Worm (Caenorhabditis elegans) whole organism, L4 larva: ENCODE measurements around the gene inf-1.

Experiments
- F26F4.8 ChIP-seq: fragments of 200-800 bp; sonication (Bioruptor generic); conservative IDR thresholded peaks from 2 replicates; pipeline ENCODE4 v1.3.6; 2022; ENCODE audit warnings: missing genetic modification characterization, missing compliant biosample characterization
- F44E2.7 ChIP-seq: fragments of 200-800 bp; sonication (Bioruptor generic); IDR thresholded peaks from 2 replicates; pipeline ENCODE4 v2.1.2; 2022; ENCODE audit warnings: missing genetic modification characterization, missing compliant biosample characterization
- F49E8.2 ChIP-seq: sonication (generic microtip); optimal IDR thresholded peaks from 2 replicates; lab custom pipeline; 2016; ENCODE audit warnings: missing compliant biosample characterization, mild to moderate bottlenecking, missing genetic modification characterization, borderline replicate concordance
- T26A8.4 ChIP-seq: fragments of 200-800 bp; sonication (Bioruptor generic); IDR thresholded peaks from 2 replicates; pipeline ENCODE4 v1.3.6; 2022; ENCODE audit warnings: missing genetic modification characterization, missing compliant biosample characterization
- Y48G9A.11 ChIP-seq: fragments of 200-800 bp; sonication (Bioruptor generic); IDR thresholded peaks from 2 replicates; pipeline ENCODE4 v1.3.6; 2022; ENCODE audit warnings: missing genetic modification reagents, missing genetic modification characterization, missing compliant biosample characterization
- Y5F2A.4 ChIP-seq: fragments of 200-800 bp; sonication (Bioruptor generic); optimal IDR thresholded peaks from 2 replicates; lab custom pipeline; 2018; ENCODE audit warnings: mild to moderate bottlenecking, missing genetic modification characterization, missing compliant biosample characterization
- Y75B8A.6 ChIP-seq: fragments of 200-800 bp; sonication (Bioruptor generic); IDR thresholded peaks from 2 replicates; pipeline ENCODE4 v1.3.6; 2022; ENCODE audit warnings: missing genetic modification reagents, missing genetic modification characterization, missing compliant biosample characterization
- aha-1 ChIP-seq: fragments of 150-350 bp; peaks from one replicate; lab custom pipeline; 2014; ENCODE audit warnings: missing biosample characterization, missing genetic modification characterization
- ama-1 ChIP-seq: fragments of 150-350 bp; optimal IDR thresholded peaks from 2 replicates; lab custom pipeline; 2014; ENCODE audit warnings: inconsistent platforms, mixed read lengths
- arid-1 ChIP-seq: fragments of 200-800 bp; sonication (Bioruptor generic); conservative IDR thresholded peaks from 2 replicates; pipeline ENCODE4 v1.3.6; 2022; ENCODE audit warnings: missing genetic modification reagents, missing genetic modification characterization, missing compliant biosample characterization
- ceh-62 ChIP-seq: sonication (generic microtip); optimal IDR thresholded peaks from 2 replicates; lab custom pipeline; 2017; ENCODE audit warnings: missing biosample characterization, missing genetic modification characterization
- cey-2 ChIP-seq: sonication (generic microtip); optimal IDR thresholded peaks from 3 replicates; lab custom pipeline; 2017; ENCODE audit warnings: missing genetic modification characterization, mild to moderate bottlenecking, missing compliant biosample characterization, antibody characterized with exemption, borderline replicate concordance; ENCODE audit not compliant: insufficient read depth
- daf-12 ChIP-seq: fragments of 150-350 bp; optimal IDR thresholded peaks from 2 replicates; lab custom pipeline; 2014; ENCODE audit warnings: missing biosample characterization, missing genetic modification reagents, missing genetic modification characterization
- dpl-1 ChIP-seq: fragments of 150-350 bp; optimal IDR thresholded peaks from 2 replicates; lab custom pipeline; 2014; ENCODE audit warnings: missing biosample characterization, missing genetic modification reagents, missing genetic modification characterization
- gei-8 ChIP-seq: fragments of 200-800 bp; sonication (Bioruptor generic); optimal IDR thresholded peaks from 2 replicates; lab custom pipeline; 2018; ENCODE audit warnings: mild to moderate bottlenecking, missing genetic modification characterization, missing compliant biosample characterization
- hif-1 ChIP-seq, 2 experiments: sonication (generic microtip); optimal IDR thresholded peaks; 2 replicates each; lab custom pipeline; 2016 to 2017; ENCODE audit warnings: missing compliant biosample characterization in 2 of 2, missing genetic modification characterization in 2 of 2, missing genetic modification reagents in 2 of 2, missing genotype in 2 of 2, mild to moderate bottlenecking in 1 of 2
- hlh-11 ChIP-seq: fragments of 200-800 bp; sonication (Bioruptor generic); optimal IDR thresholded peaks from 2 replicates; lab custom pipeline; 2018; ENCODE audit warnings: mild to moderate bottlenecking, missing genetic modification characterization, missing compliant biosample characterization
- hlh-30 ChIP-seq: sonication (generic microtip); optimal IDR thresholded peaks from 2 replicates; lab custom pipeline; 2017; ENCODE audit warnings: antibody characterized with exemption, mild to moderate bottlenecking, missing genetic modification characterization, missing compliant biosample characterization; ENCODE audit not compliant: insufficient read depth
- lin-1 ChIP-seq: fragments of 200-800 bp; sonication (Bioruptor generic); IDR thresholded peaks from 2 replicates; pipeline ENCODE4 v1.3.6; 2022; ENCODE audit warnings: missing genetic modification reagents, missing genetic modification characterization, missing compliant biosample characterization
- lin-13 ChIP-seq: fragments of 150-350 bp; optimal IDR thresholded peaks from 2 replicates; lab custom pipeline; 2014; ENCODE audit warnings: missing biosample characterization, missing genetic modification reagents, missing genetic modification characterization
- lin-29 ChIP-seq: fragments of 200-800 bp; sonication (Bioruptor generic); IDR thresholded peaks from 2 replicates; pipeline ENCODE4 v1.3.6; 2022; ENCODE audit warnings: missing genetic modification reagents, missing genetic modification characterization, missing compliant biosample characterization
- lin-38 ChIP-seq: fragments of 200-800 bp; sonication (Bioruptor generic); IDR thresholded peaks from 2 replicates; pipeline ENCODE4 v1.3.6; 2022; ENCODE audit warnings: missing genetic modification reagents, missing genetic modification characterization, missing compliant biosample characterization
- lsy-2 ChIP-seq, 2 experiments: fragments of 150-350 bp in 1 of 2; sonication (generic microtip) in 1 of 2; optimal IDR thresholded peaks; 2 replicates each; lab custom pipeline; 2014 to 2017; ENCODE audit warnings: missing biosample characterization in 2 of 2, missing genetic modification characterization in 2 of 2
- mep-1 ChIP-seq: fragments of 150-350 bp; sonication (generic microtip); optimal IDR thresholded peaks from 3 replicates; lab custom pipeline; 2014; ENCODE audit warnings: missing biosample characterization, missing genetic modification characterization
- mes-2 ChIP-seq: sonication (generic microtip); optimal IDR thresholded peaks from 2 replicates; lab custom pipeline; 2016; ENCODE audit warnings: missing genotype, mild to moderate bottlenecking, missing genetic modification characterization, missing compliant biosample characterization; ENCODE audit not compliant: poor library complexity, severe bottlenecking
- nhr-102 ChIP-seq: sonication (generic microtip); optimal IDR thresholded peaks from 2 replicates; lab custom pipeline; 2016; ENCODE audit warnings: mild to moderate bottlenecking, missing genetic modification characterization, moderate library complexity, missing compliant biosample characterization
- nhr-6 ChIP-seq: fragments of 150-350 bp; optimal IDR thresholded peaks from 2 replicates; lab custom pipeline; 2014; ENCODE audit warnings: missing biosample characterization, missing genetic modification characterization
- nhr-76 ChIP-seq: fragments of 150-350 bp; optimal IDR thresholded peaks from 2 replicates; lab custom pipeline; 2014; ENCODE audit warnings: missing biosample characterization, missing genetic modification characterization
- nhr-77 ChIP-seq: fragments of 150-350 bp; optimal IDR thresholded peaks from 2 replicates; lab custom pipeline; 2014; ENCODE audit warnings: missing biosample characterization, missing genetic modification characterization
- pha-4 ChIP-seq, 2 experiments: fragments of 150-350 bp in 1 of 2; fragments of 200-800 bp in 1 of 2; sonication (Bioruptor generic) in 1 of 2; IDR thresholded peaks in 1 of 2; optimal IDR thresholded peaks in 1 of 2; 2 replicates each; pipeline versions ENCODE4 v1.3.6 to Lab custom; 2014 to 2022; ENCODE audit warnings: missing genetic modification characterization in 2 of 2, missing genetic modification reagents in 2 of 2, missing biosample characterization in 1 of 2, missing compliant biosample characterization in 1 of 2
- php-3 ChIP-seq: fragments of 200-800 bp; sonication (Bioruptor generic); IDR thresholded peaks from 2 replicates; pipeline ENCODE4 v1.3.6; 2022; ENCODE audit warnings: missing genetic modification reagents, missing genetic modification characterization, missing compliant biosample characterization
- set-16 ChIP-seq: fragments of 200-800 bp; sonication (Bioruptor generic); IDR thresholded peaks from 2 replicates; pipeline ENCODE4 v1.3.6; 2022; ENCODE audit warnings: missing genetic modification reagents, missing genetic modification characterization, missing compliant biosample characterization
- skn-1 ChIP-seq: fragments of 150-350 bp; optimal IDR thresholded peaks from 2 replicates; lab custom pipeline; 2014; ENCODE audit warnings: missing biosample characterization, missing genetic modification characterization
- snpc-4 ChIP-seq: fragments of 150-350 bp; optimal IDR thresholded peaks from 2 replicates; lab custom pipeline; 2014; ENCODE audit warnings: missing biosample characterization, missing genetic modification characterization
- spr-1 ChIP-seq: sonication (generic microtip); optimal IDR thresholded peaks from 2 replicates; lab custom pipeline; 2016; ENCODE audit warnings: mild to moderate bottlenecking, missing genetic modification characterization, missing compliant biosample characterization
- spr-3 ChIP-seq: fragments of 200-800 bp; sonication (Bioruptor generic); optimal IDR thresholded peaks from 2 replicates; lab custom pipeline; 2018; ENCODE audit warnings: mild to moderate bottlenecking, missing genetic modification characterization, missing compliant biosample characterization
- unc-62 ChIP-seq, 3 experiments: fragments of 150-350 bp in 1 of 3; sonication (generic microtip); optimal IDR thresholded peaks in 2 of 3; peaks in 1 of 3; 1 replicate in 1 of 3; 2 replicates in 2 of 3; lab custom pipeline; 2014 to 2017; ENCODE audit warnings: missing biosample characterization in 3 of 3, missing genetic modification characterization in 3 of 3, missing genetic modification reagents in 3 of 3, missing genotype in 1 of 3
- vab-7 ChIP-seq: fragments of 200-800 bp; sonication (Bioruptor generic); IDR thresholded peaks from 2 replicates; pipeline ENCODE4 v1.3.6; 2022; ENCODE audit warnings: missing genetic modification reagents, missing genetic modification characterization, missing compliant biosample characterization
- zip-2 ChIP-seq: fragments of 150-350 bp; optimal IDR thresholded peaks from 2 replicates; lab custom pipeline; 2014; ENCODE audit warnings: missing biosample characterization, missing genetic modification characterization

The inf-1 gene

DNA sequence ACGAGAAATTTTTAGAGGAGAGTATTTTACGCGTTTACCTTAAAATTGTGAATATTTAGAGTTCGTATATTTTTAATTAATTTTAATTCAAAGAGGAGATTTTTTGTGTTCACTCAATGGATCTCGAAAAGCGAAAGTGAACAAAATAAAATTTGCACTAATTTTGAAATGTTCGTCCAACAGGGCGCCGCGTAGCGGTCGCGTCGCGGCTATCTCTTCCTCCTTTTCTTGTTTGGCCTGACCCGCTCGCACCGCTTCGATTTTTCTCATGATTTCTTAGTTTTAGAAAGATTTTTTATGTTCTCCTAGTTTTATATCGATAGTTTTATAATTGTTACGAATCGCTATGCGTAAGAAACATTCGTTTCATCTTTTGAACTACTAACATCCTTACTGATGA lies 21.5 kb downstream of the inf-1 start:
- TF ChIP-seq dpl-1 (GFP tag; lab: Kevin White, UChicago) (peak; percentile 31), lin-1 (no peak), spr-1 (no peak), Y48G9A.11 (GFP tag; lab: Robert Waterston, UW) (no peak), F44E2.7 (GFP tag; lab: Robert Waterston, UW) (no peak), mes-2 (tag; lab: Kevin White, UChicago) (no peak), hlh-30 (tag; lab: Kevin White, UChicago) (peak; percentile 4), nhr-77 (no peak), ceh-62 (tag; lab: Kevin White, UChicago) (no peak), lsy-2 (tag; optimal IDR thresholded peaks at IDR 0.05; lab: Kevin White, UChicago) (peak in 1 of 2 experiments; percentile 49), F26F4.8 (GFP tag; lab: Robert Waterston, UW) (no peak)

DNA sequence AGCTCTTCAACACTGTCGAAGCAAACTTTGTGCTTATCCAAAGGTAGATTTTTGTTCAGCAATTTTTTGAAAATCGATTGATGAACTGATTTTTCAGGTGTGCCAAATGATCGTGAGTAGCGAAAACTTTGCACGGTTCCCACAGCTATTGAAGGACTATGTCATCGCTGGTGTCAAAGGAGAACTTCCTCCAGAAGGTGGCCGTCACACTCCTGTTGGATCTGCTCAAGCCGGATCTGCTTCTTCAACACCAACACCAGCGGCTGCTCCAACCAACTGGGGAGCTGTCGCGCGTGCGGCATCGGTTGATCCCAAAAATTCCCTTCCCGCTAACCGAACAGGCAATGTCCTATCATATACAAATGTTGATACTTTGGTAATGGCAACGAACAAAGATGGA lies 23.4 kb downstream of the inf-1 start:
- peak; percentile 43; the same call in 1 of the 2 replicates for TF ChIP-seq set-16
- no peak for TF ChIP-seq Y5F2A.4 (GFP tag; lab: Kevin White, UChicago)

DNA sequence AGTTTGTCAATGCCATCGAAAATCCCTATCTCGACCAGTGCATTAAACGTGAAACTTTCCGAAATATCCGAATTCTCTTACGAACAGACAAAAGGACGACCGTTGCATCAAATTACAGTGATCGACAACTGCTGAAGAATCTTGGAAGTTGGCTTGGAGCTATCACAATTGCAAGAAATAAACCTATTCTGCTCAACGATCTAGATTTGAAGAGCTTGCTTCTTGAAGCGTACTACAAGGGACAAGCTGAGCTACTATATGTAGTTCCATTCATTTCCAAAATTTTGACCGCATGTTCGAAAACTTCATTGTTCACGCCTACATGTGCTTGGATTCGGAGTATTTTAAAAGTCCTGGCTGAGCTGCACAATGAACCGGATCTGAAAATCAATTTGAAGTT lies 24.0 kb downstream of the inf-1 start:
- no peak for TF ChIP-seq set-16
- no peak for TF ChIP-seq zip-2 (tag; lab: Kevin White, UChicago)
- no peak for TF ChIP-seq daf-12 (tag; lab: Kevin White, UChicago)
- peak in 1 of 2 experiments; percentile 85 for TF ChIP-seq unc-62 (GFP tag; optimal IDR thresholded peaks at IDR 0.05 in 1 of 2; lab: Kevin White, UChicago)
- TF ChIP-seq unc-62 (tag; optimal IDR thresholded peaks at IDR 0.05; lab: Kevin White, UChicago) = no peak
- no peak for TF ChIP-seq hlh-11 (tag; lab: Kevin White, UChicago)
- no peak for TF ChIP-seq spr-3 (GFP tag; lab: Kevin White, UChicago)
- TF ChIP-seq lin-29 (GFP tag; lab: Robert Waterston, UW) = no peak
- TF ChIP-seq gei-8 (GFP tag; lab: Kevin White, UChicago) = no peak
- TF ChIP-seq aha-1 (tag; lab: Kevin White, UChicago) = peak; percentile 95
- no peak for TF ChIP-seq snpc-4

DNA sequence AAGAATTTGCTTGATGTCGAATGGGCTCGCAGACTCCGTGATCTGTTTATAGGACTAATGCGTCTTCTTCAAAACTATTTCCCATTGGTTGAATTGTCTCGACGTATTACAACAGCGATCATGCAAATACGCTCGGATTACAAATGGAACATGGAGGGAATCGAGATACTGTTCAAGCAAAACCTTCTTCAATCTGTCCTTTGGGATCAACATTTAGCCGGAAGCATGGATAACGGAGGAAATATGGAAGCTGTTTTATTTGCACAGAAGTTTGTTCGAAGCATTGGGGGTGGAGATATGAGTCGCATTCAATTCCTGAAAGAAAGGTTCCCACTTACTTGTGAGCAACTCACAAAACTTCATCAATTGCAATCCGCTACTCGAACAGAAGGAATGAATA lies 25.8 kb downstream of the inf-1 start:
- peak in 1 of 2 experiments; percentile 95 for TF ChIP-seq unc-62 (GFP tag; optimal IDR thresholded peaks at IDR 0.05 in 1 of 2; lab: Kevin White, UChicago)
- no peak for TF ChIP-seq unc-62 (tag; optimal IDR thresholded peaks at IDR 0.05; lab: Kevin White, UChicago)
- TF ChIP-seq vab-7 (GFP tag; lab: Robert Waterston, UW) = no peak
- no peak for TF ChIP-seq skn-1 (tag; lab: Kevin White, UChicago)
- no peak for TF ChIP-seq ama-1 (lab: Kevin White, UChicago)

DNA sequence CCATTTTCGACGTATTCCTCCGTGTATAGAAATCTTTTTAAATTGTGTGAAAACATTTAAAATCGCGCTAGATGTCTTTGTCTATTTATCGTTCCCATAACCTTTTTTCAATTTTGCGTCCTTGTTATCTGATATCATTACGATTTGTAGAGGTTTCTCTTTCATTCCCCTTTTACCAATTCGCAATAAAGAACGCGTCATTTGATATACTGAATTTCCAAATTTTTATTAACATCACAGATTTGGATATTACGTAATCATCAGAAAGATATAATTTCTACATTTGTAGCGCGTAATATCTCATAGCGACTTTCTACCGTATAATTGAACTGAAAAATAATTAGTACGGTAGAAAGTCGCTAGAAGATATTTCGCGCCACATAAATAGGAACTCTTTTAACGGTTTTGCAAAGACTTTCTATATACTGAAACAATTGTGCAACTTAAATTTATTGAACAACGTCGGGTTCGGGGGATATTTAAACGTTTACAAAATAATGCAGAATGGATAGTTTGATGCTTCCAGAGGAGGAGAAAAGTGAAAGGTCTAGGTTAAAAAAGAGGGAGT lies 28.8 kb downstream of the inf-1 start:
- TF ChIP-seq nhr-76 (no peak), nhr-6 (tag; lab: Kevin White, UChicago) (no peak), dpl-1 (GFP tag; lab: Kevin White, UChicago) (no peak), pha-4 (GFP tag; IDR thresholded peaks at IDR 0.05; lab: Robert Waterston, UW) (peak; percentile 53; the same call in 1 of the 2 replicates), pha-4 (tag; optimal IDR thresholded peaks at IDR 0.05; lab: Kevin White, UChicago) (no peak), F49E8.2 (tag; lab: Kevin White, UChicago) (peak; percentile 43), hif-1 (tag; optimal IDR thresholded peaks at IDR 0.05; lab: Kevin White, UChicago) (no peak), lin-38 (GFP tag; lab: Robert Waterston, UW) (peak; percentile 44; the same call in 1 of the 2 replicates), ama-1 (lab: Kevin White, UChicago) (peak; percentile 18), nhr-102 (tag; lab: Kevin White, UChicago) (peak; percentile 31), cey-2 (no peak), arid-1 (GFP tag; lab: Robert Waterston, UW) (peak; percentile 37; the same call in 1 of the 2 replicates), Y48G9A.11 (GFP tag; lab: Robert Waterston, UW) (0 out of 2 replicates have a peak, but pooled peaks have one; percentile 39), lsy-2 (tag; optimal IDR thresholded peaks at IDR 0.05; lab: Kevin White, UChicago) (peak in 1 of 2 experiments; percentile 1), php-3 (no peak), aha-1 (tag; lab: Kevin White, UChicago) (peak; percentile 9), mep-1 (peak; percentile 37), T26A8.4 (GFP tag; lab: Robert Waterston, UW) (0 out of 2 replicates have a peak, but pooled peaks have one; percentile 6), lin-13 (GFP tag; lab: Kevin White, UChicago) (peak; percentile 3), Y75B8A.6 (GFP tag; lab: Robert Waterston, UW) (0 out of 2 replicates have a peak, but pooled peaks have one; percentile 28)
- TF ChIP-seq, all 104 proteins: peak for 13
